Worm (Caenorhabditis elegans) whole organism, late embryonic: ENCODE measurements around the gene cytb-5.1.

ENCODE experiments used
- C08G9.2 ChIP-seq: sonication (generic microtip); optimal IDR thresholded peaks from 2 replicates; lab custom pipeline; 2016; ENCODE audit warnings: mild to moderate bottlenecking, missing genetic modification characterization, moderate library complexity, missing compliant biosample characterization
- C38D4.7 ChIP-seq: fragments of 200-800 bp; sonication (Bioruptor generic); optimal IDR thresholded peaks from 2 replicates; lab custom pipeline; 2018; ENCODE audit warnings: mild to moderate bottlenecking, missing genetic modification characterization, moderate library complexity, missing compliant biosample characterization
- F13H6.1 ChIP-seq: sonication (generic microtip); optimal IDR thresholded peaks from 2 replicates; lab custom pipeline; 2016; ENCODE audit warnings: missing genetic modification characterization, missing compliant biosample characterization
- K02D7.2 ChIP-seq: sonication (generic microtip); optimal IDR thresholded peaks from 2 replicates; lab custom pipeline; 2017; ENCODE audit warnings: mild to moderate bottlenecking, missing genetic modification characterization, missing compliant biosample characterization
- K09A11.1 ChIP-seq: sonication (generic microtip); optimal IDR thresholded peaks from 2 replicates; lab custom pipeline; 2017; ENCODE audit warnings: antibody characterized with exemption, mild to moderate bottlenecking, missing genetic modification characterization, missing compliant biosample characterization; ENCODE audit not compliant: insufficient read depth
- Y22D7AL.16 ChIP-seq: sonication (generic microtip); optimal IDR thresholded peaks from 2 replicates; lab custom pipeline; 2016; ENCODE audit warnings: missing genetic modification characterization, missing compliant biosample characterization
- ama-1 ChIP-seq: fragments of 150-350 bp; optimal IDR thresholded peaks from 2 replicates; lab custom pipeline; 2014
- ceh-14 ChIP-seq: sonication (generic microtip); optimal IDR thresholded peaks from 2 replicates; lab custom pipeline; 2016; ENCODE audit warnings: missing genotype, missing genetic modification characterization, missing compliant biosample characterization
- ceh-18 ChIP-seq: sonication (generic microtip); optimal IDR thresholded peaks from 2 replicates; lab custom pipeline; 2016; ENCODE audit warnings: missing genetic modification characterization, missing compliant biosample characterization
- ceh-2 ChIP-seq: sonication (generic microtip); optimal IDR thresholded peaks from 2 replicates; lab custom pipeline; 2016; ENCODE audit warnings: missing genotype, missing genetic modification characterization, missing compliant biosample characterization
- ceh-31 ChIP-seq: sonication (generic microtip); optimal IDR thresholded peaks from 2 replicates; lab custom pipeline; 2016; ENCODE audit warnings: missing genetic modification characterization, missing compliant biosample characterization
- ceh-34 ChIP-seq: sonication (generic microtip); optimal IDR thresholded peaks from 2 replicates; lab custom pipeline; 2016; ENCODE audit warnings: mild to moderate bottlenecking, missing genetic modification characterization, missing compliant biosample characterization
- ceh-45 ChIP-seq: fragments of 200-800 bp; sonication (Bioruptor generic); IDR thresholded peaks from 2 replicates; pipeline ENCODE4 v1.3.6; 2022; ENCODE audit warnings: missing genetic modification reagents, missing genetic modification characterization, missing compliant biosample characterization
- ceh-48 ChIP-seq: sonication (generic microtip); optimal IDR thresholded peaks from 2 replicates; lab custom pipeline; 2016; ENCODE audit warnings: missing genetic modification characterization, inconsistent platforms, missing compliant biosample characterization
- ceh-6 ChIP-seq: fragments of 200-800 bp; sonication (Bioruptor generic); optimal IDR thresholded peaks from 2 replicates; lab custom pipeline; 2018; ENCODE audit warnings: mild to moderate bottlenecking, missing genetic modification characterization, missing compliant biosample characterization
- dve-1 ChIP-seq: sonication (generic microtip); optimal IDR thresholded peaks from 2 replicates; lab custom pipeline; 2017; ENCODE audit warnings: antibody characterized with exemption, mild to moderate bottlenecking, missing genetic modification characterization, missing compliant biosample characterization
- elt-2 ChIP-seq: sonication (generic microtip); optimal IDR thresholded peaks from 2 replicates; lab custom pipeline; 2016; ENCODE audit warnings: missing genetic modification reagents, missing genetic modification characterization, missing compliant biosample characterization
- ets-4 ChIP-seq: sonication (generic microtip); optimal IDR thresholded peaks from 2 replicates; lab custom pipeline; 2016; ENCODE audit warnings: missing genetic modification characterization, missing compliant biosample characterization
- eyg-1 ChIP-seq: sonication (generic microtip); optimal IDR thresholded peaks from 2 replicates; lab custom pipeline; 2016; ENCODE audit warnings: missing genotype, missing genetic modification characterization, missing compliant biosample characterization
- fax-1 ChIP-seq: sonication (generic microtip); optimal IDR thresholded peaks from 2 replicates; lab custom pipeline; 2016; ENCODE audit warnings: missing genotype, missing genetic modification characterization, missing compliant biosample characterization
- fkh-10 ChIP-seq: fragments of 150-350 bp; optimal IDR thresholded peaks from 2 replicates; lab custom pipeline; 2014; ENCODE audit warnings: missing biosample characterization, missing genetic modification reagents, missing genetic modification characterization
- fkh-6 ChIP-seq: sonication (generic microtip); optimal IDR thresholded peaks from 2 replicates; lab custom pipeline; 2016; ENCODE audit warnings: missing genetic modification characterization, missing compliant biosample characterization
- hlh-30 ChIP-seq: sonication (generic microtip); optimal IDR thresholded peaks from 2 replicates; lab custom pipeline; 2017; ENCODE audit warnings: antibody characterized with exemption, missing genetic modification characterization, missing compliant biosample characterization; ENCODE audit not compliant: insufficient read depth
- hlh-8 ChIP-seq: sonication (generic microtip); optimal IDR thresholded peaks from 2 replicates; lab custom pipeline; 2016; ENCODE audit warnings: missing genotype, missing genetic modification characterization, missing compliant biosample characterization
- lim-6 ChIP-seq: sonication (generic microtip); optimal IDR thresholded peaks from 2 replicates; lab custom pipeline; 2016; ENCODE audit warnings: missing genetic modification characterization, missing compliant biosample characterization
- madf-2 ChIP-seq: sonication (generic microtip); optimal IDR thresholded peaks from 2 replicates; lab custom pipeline; 2017; ENCODE audit warnings: missing genetic modification characterization, missing compliant biosample characterization
- mec-3 ChIP-seq: sonication (generic microtip); optimal IDR thresholded peaks from 2 replicates; lab custom pipeline; 2016; ENCODE audit warnings: borderline replicate concordance, missing genetic modification characterization, missing compliant biosample characterization
- nfya-1 ChIP-seq: sonication (generic microtip); optimal IDR thresholded peaks from 2 replicates; lab custom pipeline; 2017; ENCODE audit warnings: missing genetic modification characterization, mild to moderate bottlenecking, missing compliant biosample characterization, antibody characterized with exemption, moderate library complexity
- nhr-232 ChIP-seq: sonication (generic microtip); optimal IDR thresholded peaks from 2 replicates; lab custom pipeline; 2016; ENCODE audit warnings: missing genetic modification characterization, missing compliant biosample characterization
- pag-3 ChIP-seq: sonication (generic microtip); optimal IDR thresholded peaks from 2 replicates; lab custom pipeline; 2016; ENCODE audit warnings: missing compliant biosample characterization, missing genetic modification characterization, borderline replicate concordance
- ref-2 ChIP-seq: sonication (generic microtip); optimal IDR thresholded peaks from 2 replicates; lab custom pipeline; 2016; ENCODE audit warnings: missing genetic modification characterization, missing compliant biosample characterization
- rnt-1 ChIP-seq: sonication (generic microtip); optimal IDR thresholded peaks from 2 replicates; lab custom pipeline; 2016; ENCODE audit warnings: missing genetic modification characterization, missing compliant biosample characterization
- sdc-2 ChIP-seq: sonication (generic microtip); optimal IDR thresholded peaks from 2 replicates; lab custom pipeline; 2016; ENCODE audit warnings: missing genotype, missing genetic modification characterization, missing compliant biosample characterization
- sox-2 ChIP-seq: fragments of 200-800 bp; sonication (Bioruptor generic); IDR thresholded peaks from 2 replicates; pipeline ENCODE4 v1.3.6; 2022; ENCODE audit warnings: missing genetic modification reagents, missing genetic modification characterization, missing compliant biosample characterization
- tbx-2 ChIP-seq: sonication (generic microtip); optimal IDR thresholded peaks from 2 replicates; lab custom pipeline; 2016; ENCODE audit warnings: missing genetic modification characterization, missing compliant biosample characterization
- tbx-7 ChIP-seq: sonication (generic microtip); optimal IDR thresholded peaks from 2 replicates; lab custom pipeline; 2016; ENCODE audit warnings: missing genotype, missing genetic modification characterization, missing compliant biosample characterization
- ttx-3 ChIP-seq: sonication (generic microtip); optimal IDR thresholded peaks from 2 replicates; lab custom pipeline; 2016; ENCODE audit warnings: missing genetic modification reagents, missing genetic modification characterization, missing compliant biosample characterization
- unc-42 ChIP-seq: sonication (generic microtip); optimal IDR thresholded peaks from 2 replicates; lab custom pipeline; 2016; ENCODE audit warnings: missing genotype, missing genetic modification characterization, missing compliant biosample characterization
- unc-55 ChIP-seq: sonication (generic microtip); optimal IDR thresholded peaks from 2 replicates; lab custom pipeline; 2017; ENCODE audit warnings: missing biosample characterization, missing genetic modification reagents, missing genetic modification characterization
- unc-86 ChIP-seq: sonication (generic microtip); optimal IDR thresholded peaks from 2 replicates; lab custom pipeline; 2016; ENCODE audit warnings: missing genetic modification characterization, missing compliant biosample characterization
- zip-5 ChIP-seq: sonication (generic microtip); optimal IDR thresholded peaks from 2 replicates; lab custom pipeline; 2016; ENCODE audit warnings: missing genetic modification characterization, missing compliant biosample characterization
- ztf-16 ChIP-seq: sonication (generic microtip); optimal IDR thresholded peaks from 2 replicates; lab custom pipeline; 2017; ENCODE audit warnings: missing genetic modification characterization, missing compliant biosample characterization

The cytb-5.1 gene

DNA sequence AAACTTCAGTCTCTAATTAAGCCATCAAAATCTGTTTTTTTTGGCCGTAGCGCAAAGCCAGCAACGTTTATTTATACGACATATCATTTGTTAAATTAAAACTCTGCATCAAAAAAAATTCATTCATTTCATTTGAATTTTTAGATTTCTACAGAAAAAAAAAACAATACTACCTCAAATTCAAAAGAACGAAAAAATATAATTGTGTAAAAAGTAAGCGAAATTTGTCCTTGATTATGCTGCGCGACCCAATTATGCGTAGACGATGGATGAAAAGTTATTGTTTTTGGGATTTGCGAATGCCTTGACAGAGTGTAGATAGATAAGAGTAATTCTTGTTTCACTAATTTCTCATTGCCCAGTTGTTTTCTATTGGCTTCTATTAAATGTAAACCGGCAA lies 38.5 kb upstream of the cytb-5.1 start, which contains the start of gene F48F7.3:
Gene F48F7.3 (plus strand): TSS at position 301 of the 400 bp plus-strand sequence.
- no peak for TF ChIP-seq ref-2 (tag; lab: Kevin White, UChicago)
- no peak for TF ChIP-seq K02D7.2 (tag; lab: Kevin White, UChicago)
- TF ChIP-seq F13H6.1: no peak

DNA sequence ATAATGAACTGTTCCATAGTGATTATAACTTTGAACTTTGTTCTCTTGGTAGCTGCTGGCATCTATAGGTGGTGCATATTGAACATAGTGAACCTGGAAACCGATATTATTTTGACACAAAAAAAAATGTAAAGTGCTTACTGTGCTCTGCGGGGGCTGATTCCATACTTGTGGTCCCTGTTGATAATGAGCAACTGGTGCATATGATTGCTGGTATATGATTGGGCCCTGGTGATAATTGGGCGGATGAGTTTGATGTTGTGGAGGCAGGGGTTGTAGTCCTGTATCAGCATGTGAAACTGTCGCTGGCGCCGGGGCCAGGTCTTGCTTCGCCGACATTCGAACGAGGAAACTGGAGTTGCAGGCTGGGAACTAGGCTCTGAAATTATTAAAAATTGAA lies 33.4 kb upstream of the cytb-5.1 start, which contains the start of gene pqn-39:
Gene pqn-39 (minus strand): TSS at position 385 of the 400 bp plus-strand sequence.
- TF ChIP-seq rnt-1 (tag; lab: Kevin White, UChicago) (no peak), nhr-232 (no peak), ceh-34 (tag; lab: Kevin White, UChicago) (no peak), elt-2 (tag; lab: Kevin White, UChicago) (no peak), ceh-2 (tag; lab: Kevin White, UChicago) (no peak), C08G9.2 (tag; lab: Kevin White, UChicago) (no peak), K02D7.2 (tag; lab: Kevin White, UChicago) (no peak), ceh-6 (GFP tag; lab: Kevin White, UChicago) (no peak), sdc-2 (tag; lab: Kevin White, UChicago) (no peak), tbx-2 (tag; lab: Kevin White, UChicago) (no peak), tbx-7 (tag; lab: Kevin White, UChicago) (no peak), ceh-48 (no peak), K09A11.1 (no peak), dve-1 (tag; lab: Kevin White, UChicago) (no peak), ref-2 (tag; lab: Kevin White, UChicago) (no peak), ceh-45 (GFP tag; lab: Robert Waterston, UW) (no peak), mec-3 (tag; lab: Kevin White, UChicago) (no peak)

DNA sequence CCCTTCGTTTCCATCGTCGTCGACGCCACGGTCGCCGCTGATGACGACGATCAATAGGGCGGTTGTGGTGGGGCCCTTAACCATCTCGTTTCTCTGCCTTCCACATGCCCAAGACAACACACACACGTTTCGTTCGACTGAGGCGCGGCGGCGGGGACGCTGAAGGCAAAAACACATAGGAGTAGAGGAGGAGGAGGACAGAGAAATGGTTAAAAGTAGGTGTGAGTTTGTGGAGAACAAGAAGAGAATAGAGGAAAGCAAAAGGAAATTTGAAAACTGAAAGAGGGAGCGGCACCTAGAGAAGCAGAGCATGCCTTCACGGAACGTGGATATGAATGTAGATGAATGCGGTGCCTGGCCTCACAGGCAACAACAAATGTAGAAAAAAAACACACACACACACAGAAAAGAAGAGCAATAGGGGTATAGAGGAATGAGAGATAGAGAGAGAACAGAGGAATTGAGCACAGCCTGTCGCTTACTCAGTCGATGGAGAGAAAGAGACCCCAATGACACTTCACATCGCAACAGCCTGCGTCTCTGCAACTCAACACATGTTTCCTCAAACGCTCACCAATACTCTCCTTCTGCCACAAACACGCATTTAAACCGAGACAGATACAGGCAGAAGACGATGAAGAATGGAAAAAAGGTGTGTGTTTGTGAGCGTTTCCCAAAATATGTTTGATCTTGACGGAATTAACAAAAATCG lies 32.3 kb upstream of the cytb-5.1 start:
- TF ChIP-seq madf-2 (peak; percentile 51), C08G9.2 (tag; lab: Kevin White, UChicago) (peak; percentile 3), ceh-18 (tag; lab: Kevin White, UChicago) (peak; percentile 73), hlh-8 (tag; lab: Kevin White, UChicago) (peak; percentile 11), nfya-1 (tag; lab: Kevin White, UChicago) (peak; percentile 56), lim-6 (no peak), ref-2 (tag; lab: Kevin White, UChicago) (peak; percentile 50), Y22D7AL.16 (tag; lab: Kevin White, UChicago) (no peak), nhr-232 (no peak), ztf-16 (tag; lab: Kevin White, UChicago) (peak; percentile 22), ets-4 (tag; lab: Kevin White, UChicago) (peak; percentile 19), unc-55 (GFP tag; lab: Kevin White, UChicago) (peak; percentile 71), ceh-14 (tag; lab: Kevin White, UChicago) (peak; percentile 40), hlh-30 (tag; lab: Kevin White, UChicago) (peak; percentile 10), elt-2 (tag; lab: Kevin White, UChicago) (peak; percentile 35), fkh-6 (peak; percentile 38), unc-42 (tag; lab: Kevin White, UChicago) (peak; percentile 45), tbx-2 (tag; lab: Kevin White, UChicago) (peak; percentile 64), fkh-10 (no peak), ceh-31 (tag; lab: Kevin White, UChicago) (peak; percentile 48), ceh-2 (tag; lab: Kevin White, UChicago) (peak; percentile 8), ama-1 (no peak)
- TF ChIP-seq, all 69 proteins: peak for 17

DNA sequence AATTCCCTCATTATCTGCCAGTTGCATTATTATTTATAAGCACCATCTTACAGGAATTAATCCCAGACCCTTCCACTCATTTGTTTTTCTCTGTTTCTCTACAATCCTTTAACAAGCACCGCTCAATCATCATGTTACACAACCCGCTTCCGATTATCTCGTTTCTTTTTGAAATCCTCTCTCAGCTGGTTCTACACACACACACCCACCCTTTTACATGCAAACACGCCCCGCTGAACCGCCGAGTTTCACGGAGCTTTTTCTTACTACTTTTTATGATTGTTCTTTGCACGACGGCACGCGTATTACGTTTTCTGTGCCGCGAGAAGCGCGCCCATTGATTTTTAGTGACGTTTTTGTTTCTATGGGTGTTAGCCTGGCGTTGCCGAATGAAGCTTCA lies 28.0 kb upstream of the cytb-5.1 start:
- TF ChIP-seq lim-6 (no peak), K09A11.1 (no peak), tbx-2 (tag; lab: Kevin White, UChicago) (peak; percentile 7), nfya-1 (tag; lab: Kevin White, UChicago) (no peak), ceh-31 (tag; lab: Kevin White, UChicago) (peak; percentile 13), ttx-3 (tag; lab: Kevin White, UChicago) (no peak), unc-42 (tag; lab: Kevin White, UChicago) (peak; percentile 57), sox-2 (GFP tag; lab: Robert Waterston, UW) (no peak), unc-86 (tag; lab: Kevin White, UChicago) (no peak), ceh-34 (tag; lab: Kevin White, UChicago) (peak; percentile 28), unc-55 (GFP tag; lab: Kevin White, UChicago) (peak; percentile 27), C38D4.7 (GFP tag; lab: Kevin White, UChicago) (no peak), hlh-30 (tag; lab: Kevin White, UChicago) (no peak), fax-1 (tag; lab: Kevin White, UChicago) (no peak), zip-5 (tag; lab: Kevin White, UChicago) (no peak), ceh-48 (no peak), ceh-18 (tag; lab: Kevin White, UChicago) (peak; percentile 76), ceh-45 (GFP tag; lab: Robert Waterston, UW) (no peak), eyg-1 (tag; lab: Kevin White, UChicago) (no peak), tbx-7 (tag; lab: Kevin White, UChicago) (no peak), pag-3 (tag; lab: Kevin White, UChicago) (no peak)
